Worm (Caenorhabditis elegans) whole organism, L1 larva: Measurements from ENCODE around the gene tag-77.

Experiments
- aly-2 ChIP-seq: fragments of 150-350 bp; optimal IDR thresholded peaks from 2 replicates; lab custom pipeline; 2014; ENCODE audit warnings: missing biosample characterization, missing genetic modification characterization
- elt-2 ChIP-seq: sonication (generic microtip); optimal IDR thresholded peaks from 2 replicates; lab custom pipeline; 2016; ENCODE audit warnings: missing genetic modification characterization, mild to moderate bottlenecking, inconsistent platforms, missing compliant biosample characterization, missing genetic modification reagents
- lin-13 ChIP-seq: fragments of 150-350 bp; optimal IDR thresholded peaks from 2 replicates; lab custom pipeline; 2014; ENCODE audit warnings: missing biosample characterization, missing genetic modification reagents, missing genetic modification characterization
- nhr-12 ChIP-seq: sonication (generic microtip); optimal IDR thresholded peaks from 2 replicates; lab custom pipeline; 2017; ENCODE audit warnings: missing biosample characterization, missing genetic modification characterization
- nhr-76 ChIP-seq: sonication (generic microtip); optimal IDR thresholded peaks from 2 replicates; lab custom pipeline; 2017; ENCODE audit warnings: missing biosample characterization, missing genetic modification characterization
- sptf-1 ChIP-seq: fragments of 150-350 bp; optimal IDR thresholded peaks from 2 replicates; lab custom pipeline; 2014; ENCODE audit warnings: missing biosample characterization, missing genetic modification characterization

DNA sequence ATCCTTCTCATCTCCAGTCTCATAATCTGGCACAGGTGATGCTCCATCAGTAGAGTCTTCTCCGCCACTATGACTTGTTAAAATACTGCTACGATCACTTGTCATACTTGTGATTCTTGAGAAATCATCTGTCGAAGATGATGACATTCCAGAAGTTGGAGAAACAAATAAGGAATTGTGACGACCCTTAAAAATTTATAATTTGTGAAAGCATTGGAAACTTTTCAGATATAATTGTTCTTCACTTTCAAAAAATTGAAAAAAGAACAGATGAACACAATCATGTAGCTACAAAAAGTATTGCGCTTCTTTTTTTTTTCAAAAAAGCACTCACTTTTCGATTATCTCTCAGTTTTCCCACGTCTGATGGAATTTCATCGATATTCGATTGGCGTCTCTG is 4.3 kb downstream of the tag-77 start:
- TF ChIP-seq aly-2 (tag; lab: Kevin White, UChicago) (no peak), elt-2 (tag; lab: Kevin White, UChicago) (no peak), nhr-12 (tag; lab: Kevin White, UChicago) (no peak), nhr-76 (tag; lab: Kevin White, UChicago) (no peak), lin-13 (GFP tag; lab: Kevin White, UChicago) (no peak), sptf-1 (tag; lab: Kevin White, UChicago) (no peak)
